Worm (Caenorhabditis elegans) whole organism, L3 larva: Measurements from ENCODE around the gene nck-1.

Experiments
- elt-3 ChIP-seq, 3 experiments: fragments of 150-350 bp in 1 of 3; sonication (generic microtip) in 2 of 3; optimal IDR thresholded peaks; 2 replicates in 2 of 3; 4 replicates in 1 of 3; lab custom pipeline; 2014 to 2017; ENCODE audit warnings: missing biosample characterization in 3 of 3, missing genetic modification characterization in 3 of 3
- fkh-10 ChIP-seq: sonication (generic microtip); optimal IDR thresholded peaks from 2 replicates; lab custom pipeline; 2017; ENCODE audit warnings: missing biosample characterization, missing genetic modification reagents, missing genetic modification characterization
- mml-1 ChIP-seq: fragments of 150-350 bp; sonication (generic microtip); optimal IDR thresholded peaks from 3 replicates; lab custom pipeline; 2014; ENCODE audit warnings: missing biosample characterization, missing genetic modification characterization
- nhr-77 ChIP-seq: fragments of 150-350 bp; optimal IDR thresholded peaks from 2 replicates; lab custom pipeline; 2014; ENCODE audit warnings: missing biosample characterization, missing genetic modification characterization
- skn-1 ChIP-seq: fragments of 150-350 bp; optimal IDR thresholded peaks from 2 replicates; lab custom pipeline; 2014; ENCODE audit warnings: missing biosample characterization, missing genetic modification characterization
- snpc-4 ChIP-seq: fragments of 150-350 bp; optimal IDR thresholded peaks from 2 replicates; lab custom pipeline; 2014; ENCODE audit warnings: missing biosample characterization, missing genetic modification characterization
- unc-62 ChIP-seq: fragments of 150-350 bp; sonication (generic microtip); optimal IDR thresholded peaks from 4 replicates; lab custom pipeline; 2014; ENCODE audit warnings: missing biosample characterization, missing genetic modification reagents, missing genetic modification characterization

DNA sequence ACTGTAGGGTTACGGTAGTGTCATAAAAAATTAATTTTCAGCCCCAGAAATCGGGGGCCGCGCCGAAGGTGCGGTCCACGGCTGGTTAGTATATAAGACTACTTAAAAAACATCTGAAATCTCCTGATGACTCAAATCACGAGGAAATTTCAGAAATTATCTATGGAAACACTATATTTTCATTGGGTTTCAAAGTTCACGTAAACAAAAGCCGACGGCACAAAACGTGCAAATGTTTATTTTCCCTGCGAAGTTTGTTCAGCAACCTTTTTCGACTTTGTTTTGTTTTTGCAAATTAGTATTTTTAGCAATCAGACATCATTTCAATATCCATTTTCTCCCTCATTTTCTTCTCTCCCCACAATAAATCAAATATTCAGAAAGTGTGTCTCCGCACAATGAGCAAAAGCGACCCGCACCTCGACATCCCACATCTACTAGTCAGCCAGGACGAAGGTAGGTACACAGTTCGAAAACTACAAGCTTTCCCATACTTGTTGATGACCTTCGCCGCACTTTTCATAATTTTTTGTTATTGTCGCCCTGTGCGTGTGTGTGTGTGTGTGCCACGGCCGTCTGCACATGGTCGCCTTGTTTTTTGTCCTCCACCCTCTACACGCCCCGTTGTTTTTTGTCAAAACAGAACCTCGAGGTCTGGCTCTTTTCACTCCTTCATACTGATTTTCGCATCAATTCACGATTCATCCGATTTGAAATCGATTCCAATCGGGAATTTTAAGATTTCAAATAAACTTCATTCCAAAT is 16.5 kb downstream of the nck-1 start:
- TF ChIP-seq snpc-4 (tag; lab: Kevin White, UChicago), result no peak
- no peak for TF ChIP-seq unc-62 (GFP tag; lab: Kevin White, UChicago)
- no peak for TF ChIP-seq nhr-77
- TF ChIP-seq fkh-10, result no peak
- TF ChIP-seq mml-1 (tag; lab: Kevin White, UChicago), result no peak
- TF ChIP-seq skn-1 (tag; lab: Kevin White, UChicago), result no peak
- TF ChIP-seq elt-3 (tag; optimal IDR thresholded peaks at IDR 0.05; lab: Kevin White, UChicago), result no peak
